Fruit fly (Drosophila melanogaster) whole organism, pupa: Measurements from ENCODE around the gene NimB4.

Experiments used
- CG12605 ChIP-seq: fragments of 200-800 bp; sonication (Bioruptor generic); IDR thresholded peaks from 2 replicates; pipeline ENCODE4 v1.3.6; 2022; ENCODE audit warnings: missing biosample characterization, missing genetic modification characterization
- CG15710 ChIP-seq: fragments of 200-800 bp; sonication (Bioruptor generic); optimal IDR thresholded peaks from 2 replicates; lab custom pipeline; 2018; ENCODE audit warnings: missing biosample characterization, mild to moderate bottlenecking, missing genetic modification characterization, moderate library complexity
- CG32121 ChIP-seq: fragments of 200-800 bp; sonication (Bioruptor generic); IDR thresholded peaks from 2 replicates; pipeline ENCODE4 v1.3.6; 2022; ENCODE audit warnings: missing biosample characterization, missing genetic modification characterization
- CG34367 ChIP-seq: fragments of 200-800 bp; sonication (Bioruptor generic); optimal IDR thresholded peaks from 2 replicates; lab custom pipeline; 2018; ENCODE audit warnings: missing biosample characterization, mild to moderate bottlenecking, missing genetic modification characterization
- CG8301 ChIP-seq: fragments of 200-800 bp; sonication (Bioruptor generic); optimal IDR thresholded peaks from 2 replicates; lab custom pipeline; 2018; ENCODE audit warnings: missing biosample characterization, mild to moderate bottlenecking, missing genetic modification characterization
- D1 ChIP-seq: fragments of 200-800 bp; sonication (Bioruptor generic); optimal IDR thresholded peaks from 2 replicates; lab custom pipeline; 2018; ENCODE audit warnings: missing biosample characterization, mild to moderate bottlenecking, missing genetic modification characterization, moderate library complexity
- EcR ChIP-seq: fragments of 200-800 bp; sonication (Bioruptor generic); optimal IDR thresholded peaks from 3 replicates; lab custom pipeline; 2019; ENCODE audit warnings: missing biosample characterization, missing genetic modification characterization, mild to moderate bottlenecking, moderate library complexity, missing genetic modification reagents
- Pif1B ChIP-seq: fragments of 200-800 bp; sonication (Bioruptor generic); optimal IDR thresholded peaks from 3 replicates; lab custom pipeline; 2016; ENCODE audit warnings: missing biosample characterization, missing genetic modification characterization
- Snoo ChIP-seq: fragments of 200-800 bp; sonication (Bioruptor generic); optimal IDR thresholded peaks from 3 replicates; lab custom pipeline; 2017; ENCODE audit warnings: missing biosample characterization, mild to moderate bottlenecking, missing genetic modification characterization, inconsistent platforms
- fd96Ca ChIP-seq: fragments of 200-800 bp; sonication (Bioruptor generic); IDR thresholded peaks from 3 replicates; pipeline ENCODE4 v1.3.6; 2022; ENCODE audit warnings: missing biosample characterization, missing genetic modification characterization
- gl ChIP-seq: fragments of 200-800 bp; sonication (Bioruptor generic); optimal IDR thresholded peaks from 2 replicates; lab custom pipeline; 2018; ENCODE audit warnings: missing biosample characterization, mild to moderate bottlenecking, missing genetic modification characterization

dm6 chr2L:14001887-14002286, 32.1 kb upstream of the NimB4 start:
- TF ChIP-seq CG34367 (tag; lab: Kevin White, UChicago) = no peak
- no peak for TF ChIP-seq fd96Ca
- TF ChIP-seq Snoo (tag; lab: Kevin White, UChicago) = no peak
- no peak for TF ChIP-seq CG32121
- no peak for TF ChIP-seq CG8301 (tag; lab: Kevin White, UChicago)
- TF ChIP-seq CG15710 (tag; lab: Kevin White, UChicago) = no peak
- TF ChIP-seq D1 (tag; lab: Kevin White, UChicago) = no peak
- TF ChIP-seq CG12605 (GFP tag; lab: Robert Waterston, UW) = peak; percentile 61; the same call in 1 of the 2 replicates
- no peak for TF ChIP-seq EcR (GFP tag; lab: Kevin White, UChicago)
- TF ChIP-seq Pif1B = no peak
- no peak for TF ChIP-seq gl (tag; lab: Kevin White, UChicago)
